Fruit fly (Drosophila melanogaster): ENCODE measurements around the gene CrebA.

CrebA gene

DNA sequence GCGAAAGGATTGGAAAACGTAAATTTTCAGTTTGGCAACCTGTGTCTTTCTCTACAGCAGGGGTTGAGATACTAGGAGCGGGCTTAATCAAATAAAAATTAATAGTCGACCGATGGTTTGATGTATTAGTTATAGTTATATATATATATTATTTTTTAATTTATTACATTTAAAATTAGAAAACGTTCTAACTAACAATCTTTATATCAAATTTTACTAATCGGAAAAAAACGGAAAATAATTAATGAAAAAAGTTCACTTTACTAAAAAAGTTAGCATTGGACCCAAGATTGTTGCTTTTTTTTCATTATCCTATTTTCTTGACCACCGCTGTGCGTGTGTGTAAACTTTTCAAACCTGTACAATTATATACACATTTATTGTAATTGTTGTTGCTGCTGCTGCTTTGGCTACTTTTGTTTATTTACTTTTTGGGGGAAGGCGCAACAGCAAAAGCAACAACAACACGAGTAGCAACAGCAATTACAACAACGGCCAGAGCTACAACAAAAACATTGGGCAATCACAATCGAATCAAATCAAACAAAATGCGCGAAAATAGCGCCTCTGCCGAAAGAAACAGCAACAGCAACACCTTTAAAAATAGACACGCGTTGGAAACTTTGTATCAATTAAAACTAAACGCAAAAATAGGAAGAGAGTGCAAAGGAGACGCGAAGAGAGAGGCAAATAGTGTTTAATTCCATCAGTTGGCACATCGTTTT, 57.5 kb downstream of the CrebA start (continued):
- no peak for TF ChIP-seq eve (GFP tag; optimal IDR thresholded peaks at IDR 0.05)
- TF ChIP-seq CG9797 (GFP tag; optimal IDR thresholded peaks at IDR 0.05): no peak
- peak; percentile 41 for TF ChIP-seq ATbp (GFP tag; optimal IDR thresholded peaks at IDR 0.05)
- no peak for TF ChIP-seq HmgD (GFP tag; optimal IDR thresholded peaks at IDR 0.05)
- TF ChIP-seq ci (GFP tag; IDR thresholded peaks at IDR 0.05): peak; percentile 17; the same call in 1 of the 3 replicates
- no peak for TF ChIP-seq twi (tag; optimal IDR thresholded peaks at IDR 0.05)
- TF ChIP-seq CG33213 (GFP tag; optimal IDR thresholded peaks at IDR 0.05): no peak
- TF ChIP-seq CG1792 (GFP tag; optimal IDR thresholded peaks at IDR 0.05): no peak
- TF ChIP-seq croc (GFP tag; conservative IDR thresholded peaks at IDR 0.05): no peak
- TF ChIP-seq CG4360 (GFP tag; IDR thresholded peaks at IDR 0.05): peak; percentile 73
- no peak for TF ChIP-seq CG8290 (GFP tag; optimal IDR thresholded peaks at IDR 0.05)
- TF ChIP-seq CG8290 (tag; optimal IDR thresholded peaks at IDR 0.05): no peak
- TF ChIP-seq CG8359 (GFP tag; optimal IDR thresholded peaks at IDR 0.05; ENCODE audit: borderline replicate concordance): peak; percentile 4
- TF ChIP-seq CG16813 (GFP tag; IDR thresholded peaks at IDR 0.05; ENCODE audit: partially characterized antibody): no peak
- TF ChIP-seq Tbp (GFP tag; optimal IDR thresholded peaks at IDR 0.05): no peak
- TF ChIP-seq hbn (GFP tag; IDR thresholded peaks at IDR 0.05; ENCODE audit: partially characterized antibody): no peak
- no peak for TF ChIP-seq CG15011 (GFP tag; optimal IDR thresholded peaks at IDR 0.05)
- peak; percentile 76 for TF ChIP-seq Sox100B (GFP tag; optimal IDR thresholded peaks at IDR 0.05)
- TF ChIP-seq CG17186 (GFP tag; optimal IDR thresholded peaks at IDR 0.05): no peak
- no peak for TF ChIP-seq GATAe (GFP tag; conservative IDR thresholded peaks at IDR 0.05)
- TF ChIP-seq mirr (GFP tag; optimal IDR thresholded peaks at IDR 0.05): no peak
- TF ChIP-seq knrl (GFP tag; IDR thresholded peaks at IDR 0.05; ENCODE audit: partially characterized antibody): no peak
- peak; percentile 66 for TF ChIP-seq D19A (tag; optimal IDR thresholded peaks at IDR 0.05)
- TF ChIP-seq vnd (GFP tag; IDR thresholded peaks at IDR 0.05; ENCODE audit: partially characterized antibody): no peak
- TF ChIP-seq CG12659 (GFP tag; optimal IDR thresholded peaks at IDR 0.05): peak; percentile 59
- TF ChIP-seq CG30431 (GFP tag; optimal IDR thresholded peaks at IDR 0.05): no peak
- no peak for TF ChIP-seq bigmax (GFP tag; optimal IDR thresholded peaks at IDR 0.05)
- TF ChIP-seq Ssrp (tag; optimal IDR thresholded peaks at IDR 0.05): peak; percentile 51
- no peak for TF ChIP-seq Dll (GFP tag; IDR thresholded peaks at IDR 0.05; ENCODE audit: partially characterized antibody)
- TF ChIP-seq grau (tag; optimal IDR thresholded peaks at IDR 0.05): peak; percentile 78
- TF ChIP-seq Myb (GFP tag; optimal IDR thresholded peaks at IDR 0.05): no peak
- TF ChIP-seq CG10366 (GFP tag; IDR thresholded peaks at IDR 0.05): peak; percentile 23; the same call in 1 of the 2 replicates
- TF ChIP-seq Hand (GFP tag; optimal IDR thresholded peaks at IDR 0.05): peak; percentile 41
- TF ChIP-seq CG4707 (GFP tag; optimal IDR thresholded peaks at IDR 0.05): no peak
- 0 out of 2 replicates have a peak, but pooled peaks have one; percentile 6 for TF ChIP-seq onecut (GFP tag; IDR thresholded peaks at IDR 0.05)
- TF ChIP-seq Bteb2 (GFP tag; optimal IDR thresholded peaks at IDR 0.05): no peak
- TF ChIP-seq Awh (GFP tag; IDR thresholded peaks at IDR 0.05): peak; percentile 12; the same call in 1 of the 2 replicates
- no peak; the same call in 1 of the 2 replicates for TF ChIP-seq stc (GFP tag; IDR thresholded peaks at IDR 0.05)
- TF ChIP-seq otp (GFP tag; IDR thresholded peaks at IDR 0.05): no peak
- no peak for TF ChIP-seq Adf1 (GFP tag; IDR thresholded peaks at IDR 0.05)
- peak in 1 of 2 experiments; percentile 28 for TF ChIP-seq Eip74EF (GFP tag; optimal IDR thresholded peaks at IDR 0.05)
- peak; percentile 58 for TF ChIP-seq caup (GFP tag; optimal IDR thresholded peaks at IDR 0.05; ENCODE audit: severe bottlenecking)
- TF ChIP-seq CG6689 (GFP tag; IDR thresholded peaks at IDR 0.05): peak; percentile 54
- 0 out of 2 replicates have a peak, but pooled peaks have one; percentile 17 for TF ChIP-seq Ada2b (GFP tag; IDR thresholded peaks at IDR 0.05)
- TF ChIP-seq nom (GFP tag; optimal IDR thresholded peaks at IDR 0.05): no peak
- TF ChIP-seq Bgb (GFP tag; IDR thresholded peaks at IDR 0.05; ENCODE audit: partially characterized antibody): no peak
- no peak for TF ChIP-seq CrebB (tag; optimal IDR thresholded peaks at IDR 0.05)
- TF ChIP-seq Dref (GFP tag; IDR thresholded peaks at IDR 0.05): no peak
- peak; percentile 32 for TF ChIP-seq trem (tag; optimal IDR thresholded peaks at IDR 0.05)

Data from whole organism, embryonic.